Fruit fly (Drosophila melanogaster): ENCODE measurements around the gene CG17121.

DNA sequence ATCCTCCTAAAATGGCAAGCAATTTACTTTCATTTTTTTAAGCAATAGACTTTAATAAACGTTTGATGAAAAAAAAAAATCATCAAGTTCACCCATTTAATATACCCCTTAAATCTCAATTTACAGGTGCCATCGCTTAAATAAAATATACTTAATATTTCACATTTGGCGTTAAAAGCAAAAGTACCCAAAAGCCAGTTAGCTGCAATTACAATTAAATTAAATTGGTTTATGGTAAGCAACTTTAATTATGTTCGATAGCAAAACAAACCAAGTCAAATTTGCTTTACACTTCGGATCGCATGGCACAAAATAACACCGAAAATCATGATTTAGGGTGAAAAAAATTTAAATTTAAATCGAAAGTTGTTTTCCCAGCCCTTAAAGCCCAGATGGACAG is 6.1 kb downstream of the CG17121 start, which contains the start of gene CG13838:
- no peak for TF ChIP-seq psq (optimal IDR thresholded peaks at IDR 0.05)
- TF ChIP-seq usp (GFP tag; optimal IDR thresholded peaks at IDR 0.05) = no peak
- TF ChIP-seq CG8478 (optimal IDR thresholded peaks at IDR 0.05) = no peak
- no peak for TF ChIP-seq pan (optimal IDR thresholded peaks at IDR 0.05)
- no peak for TF ChIP-seq EcR (GFP tag; optimal IDR thresholded peaks at IDR 0.05)
- TF ChIP-seq Dll (optimal IDR thresholded peaks at IDR 0.05) = no peak
